Worm (Caenorhabditis elegans): ENCODE data around the gene F28G4.4.
A peak's percentile ranks its signal among the peaks of the same experiment; 100 is the strongest.

The F28G4.4 gene

DNA sequence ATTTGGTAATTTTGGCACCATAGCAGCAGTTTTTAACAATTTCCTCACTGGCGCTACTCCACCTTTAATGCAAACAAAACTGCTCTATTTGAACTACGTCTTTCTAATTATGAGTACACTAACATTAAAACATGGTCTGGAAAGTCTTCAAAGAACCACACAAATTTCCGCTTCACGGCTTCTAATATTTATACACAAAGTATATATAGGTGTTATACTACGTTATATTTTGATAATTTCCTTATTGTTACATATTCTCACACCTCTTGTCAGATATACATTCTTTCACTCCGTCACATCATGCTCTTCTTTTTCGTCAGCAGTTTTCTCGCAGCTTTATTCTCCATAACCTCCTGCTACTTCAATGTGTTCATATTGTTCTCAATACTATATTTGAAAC is 14.6 kb upstream of the F28G4.4 start, which contains the start of gene srbc-82:
Gene srbc-82 (plus strand): TSS at position 301 of the 400 bp plus-strand sequence.
- TF ChIP-seq nhr-23 (tag; optimal IDR thresholded peaks at IDR 0.05) (no peak), ceh-28 (tag; optimal IDR thresholded peaks at IDR 0.05) (no peak)

DNA sequence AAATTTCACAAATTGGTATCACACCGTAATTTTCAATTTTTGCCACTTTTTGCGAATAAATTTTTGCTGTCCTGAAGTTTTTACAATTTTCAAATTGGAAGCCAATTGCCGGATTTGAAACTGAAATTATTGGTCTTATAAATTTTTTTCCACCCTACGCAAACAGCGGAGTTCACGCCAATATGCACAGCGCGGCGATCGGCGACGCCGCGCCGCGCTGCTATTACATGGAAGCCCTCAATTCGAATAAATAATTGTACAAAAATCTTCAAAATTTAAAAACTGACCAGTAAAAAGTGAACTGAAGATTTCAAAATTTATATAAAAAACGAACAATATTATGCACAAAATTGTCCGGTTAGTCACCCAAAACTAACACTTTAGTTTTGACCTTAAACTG is 14.1 kb upstream of the F28G4.4 start:
- TF ChIP-seq fos-1 (tag; optimal IDR thresholded peaks at IDR 0.05) (no peak), hmg-11 (tag; optimal IDR thresholded peaks at IDR 0.05) (no peak), jun-1 (tag; optimal IDR thresholded peaks at IDR 0.05) (no peak), snpc-4 (tag; optimal IDR thresholded peaks at IDR 0.05) (no peak), egl-27 (tag; optimal IDR thresholded peaks at IDR 0.05) (no peak), ceh-82 (tag; optimal IDR thresholded peaks at IDR 0.05) (no peak)

DNA sequence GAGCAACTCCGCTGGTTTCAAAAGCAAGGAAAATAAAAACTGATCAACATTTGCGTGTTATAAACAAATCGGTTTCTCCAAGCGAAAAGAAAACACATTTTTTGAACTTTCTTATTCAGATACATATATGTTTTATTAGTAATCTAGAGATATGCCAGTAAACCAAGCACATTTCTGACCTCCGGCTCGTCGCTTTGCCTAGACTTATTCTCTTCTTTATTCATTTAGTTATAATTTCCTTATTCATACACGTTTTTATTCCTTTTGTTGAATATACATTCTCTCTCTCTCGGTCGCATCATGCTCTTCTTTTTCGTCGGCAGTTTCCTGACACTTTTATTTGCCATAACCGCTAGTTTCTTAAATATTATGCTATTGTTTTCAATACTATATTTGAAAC is 13.0 kb upstream of the F28G4.4 start, which contains the start of gene srbc-84:
Gene srbc-84 (plus strand): TSS at position 301 of the 400 bp plus-strand sequence.
- TF ChIP-seq tbx-2 (tag; optimal IDR thresholded peaks at IDR 0.05): no peak

DNA sequence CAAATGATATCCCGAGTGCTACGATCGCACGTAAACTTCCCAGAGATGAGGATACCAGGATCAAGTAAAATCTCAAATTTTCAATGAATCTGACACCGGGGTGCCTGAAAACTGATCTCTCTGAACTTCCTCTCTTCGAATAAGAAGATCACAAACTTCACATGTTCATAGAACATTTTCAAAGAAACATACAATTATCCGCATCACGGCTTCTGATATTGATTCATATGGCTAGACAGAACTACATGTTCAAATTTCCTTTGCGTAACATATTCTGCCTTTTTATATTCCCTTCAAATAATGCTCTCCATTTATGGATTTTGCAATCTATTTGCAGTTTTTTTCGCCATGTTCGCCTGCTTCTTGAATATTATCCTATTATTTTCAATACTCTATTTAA is 11.4 kb upstream of the F28G4.4 start, which contains the start of gene srbc-83:
Gene srbc-83 (plus strand): TSS at position 301 of the 400 bp plus-strand sequence.
- TF ChIP-seq elt-3 (tag; optimal IDR thresholded peaks at IDR 0.05) (no peak), egl-27 (tag; optimal IDR thresholded peaks at IDR 0.05) (no peak), lin-15B (tag; optimal IDR thresholded peaks at IDR 0.05) (no peak), elt-1 (tag; optimal IDR thresholded peaks at IDR 0.05) (no peak), nhr-11 (tag; optimal IDR thresholded peaks at IDR 0.05) (no peak)

DNA sequence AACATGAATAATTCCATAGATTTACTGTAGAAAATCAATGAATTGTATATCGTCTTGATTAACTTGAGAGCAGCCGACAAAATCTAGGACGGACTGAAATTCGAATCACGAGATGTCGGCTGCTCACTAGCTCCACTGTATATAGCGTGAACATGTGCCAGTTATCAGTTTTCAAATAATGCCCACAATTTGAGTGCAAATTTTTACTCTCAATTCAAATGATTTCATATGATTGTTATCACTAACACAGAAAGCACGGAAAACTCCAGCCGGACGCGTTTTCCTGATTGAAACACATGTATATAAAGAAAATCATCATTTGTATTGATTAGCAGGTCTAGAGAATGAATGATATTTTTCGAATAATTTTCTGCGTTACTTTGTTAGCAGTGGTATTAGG is 6.7 kb upstream of the F28G4.4 start, which contains the start of gene oac-5:
Gene oac-5 (plus strand): TSS at position 301 of the 400 bp plus-strand sequence.
- no peak for TF ChIP-seq fos-1 (tag; optimal IDR thresholded peaks at IDR 0.05)
- TF ChIP-seq nhr-25 (tag; optimal IDR thresholded peaks at IDR 0.05): no peak
- TF ChIP-seq elt-2 (tag; optimal IDR thresholded peaks at IDR 0.05): peak; percentile 42
- TF ChIP-seq skn-1 (tag; optimal IDR thresholded peaks at IDR 0.05): no peak
- no peak for TF ChIP-seq ceh-16 (tag; optimal IDR thresholded peaks at IDR 0.05)
- no peak for TF ChIP-seq nhr-237 (tag; optimal IDR thresholded peaks at IDR 0.05)
- no peak for TF ChIP-seq pha-4 (tag; optimal IDR thresholded peaks at IDR 0.05)
- TF ChIP-seq pqm-1 (tag; optimal IDR thresholded peaks at IDR 0.05): peak; percentile 12
- TF ChIP-seq lin-39 (tag; optimal IDR thresholded peaks at IDR 0.05): no peak
- no peak for TF ChIP-seq lsy-12 (tag; optimal IDR thresholded peaks at IDR 0.05)

DNA sequence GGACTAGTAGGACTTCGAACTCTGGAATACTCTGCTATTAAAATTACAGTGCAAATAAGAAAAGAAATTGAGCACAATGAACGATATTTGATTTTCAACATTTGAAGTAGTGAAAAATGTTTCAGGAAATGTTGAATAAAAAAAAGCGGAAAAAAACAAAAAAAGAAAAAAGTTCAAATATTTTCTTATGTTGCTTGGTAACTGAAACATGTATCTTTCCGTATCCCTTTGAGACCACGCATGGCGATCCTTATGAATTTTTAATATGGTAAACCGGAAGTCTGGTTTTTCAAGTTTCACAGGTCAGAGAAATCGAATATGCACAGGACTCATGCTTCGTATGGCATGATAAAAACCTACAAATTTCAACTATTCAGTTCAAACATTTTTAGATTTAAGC is 1.9 kb upstream of the F28G4.4 start, which contains the start of gene F28G4.3:
Gene F28G4.3 (minus strand): TSS at position 101 of the 400 bp plus-strand sequence.
- no peak for TF ChIP-seq egl-27 (tag; optimal IDR thresholded peaks at IDR 0.05)
- TF ChIP-seq eor-1 (tag; optimal IDR thresholded peaks at IDR 0.05): no peak
- TF ChIP-seq ama-1 (optimal IDR thresholded peaks at IDR 0.05): no peak
- no peak for TF ChIP-seq nhr-11 (tag; optimal IDR thresholded peaks at IDR 0.05)
- TF ChIP-seq sea-2 (GFP tag; optimal IDR thresholded peaks at IDR 0.05): no peak
- TF ChIP-seq fkh-10 (GFP tag; optimal IDR thresholded peaks at IDR 0.05): no peak
- TF ChIP-seq lin-39 (tag; optimal IDR thresholded peaks at IDR 0.05): no peak
- no peak for TF ChIP-seq ceh-82 (tag; optimal IDR thresholded peaks at IDR 0.05)

DNA sequence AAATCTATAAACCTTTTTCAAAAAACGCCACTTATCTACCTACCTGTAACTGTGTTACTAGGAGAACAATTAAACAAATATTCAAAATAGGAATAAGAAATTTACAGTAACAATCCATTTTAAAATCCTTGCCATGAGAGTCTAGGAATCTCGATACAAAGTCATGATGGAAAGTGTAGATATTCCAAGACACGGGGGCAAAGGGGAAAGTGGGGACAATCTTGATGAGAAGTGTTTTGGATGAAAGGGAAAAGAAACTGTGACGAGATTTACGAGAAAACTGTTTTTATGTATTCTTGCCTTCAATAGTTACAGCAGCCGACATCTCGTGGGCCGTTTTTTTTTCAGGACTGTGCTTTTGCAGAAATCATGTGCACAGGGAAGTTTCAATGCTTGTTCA is 3.5 kb downstream of the F28G4.4 start, which contains the start of gene F28G4.2:
Gene F28G4.2 (minus strand): TSS at position 175 of the 400 bp plus-strand sequence.
- no peak for TF ChIP-seq nhr-28 (tag; optimal IDR thresholded peaks at IDR 0.05)
- TF ChIP-seq lin-15B (tag; optimal IDR thresholded peaks at IDR 0.05): no peak
- no peak for TF ChIP-seq fkh-10 (GFP tag; optimal IDR thresholded peaks at IDR 0.05)
- no peak for TF ChIP-seq jun-1 (tag; optimal IDR thresholded peaks at IDR 0.05)
- no peak for TF ChIP-seq mml-1 (tag; optimal IDR thresholded peaks at IDR 0.05)
- TF ChIP-seq fos-1 (tag; optimal IDR thresholded peaks at IDR 0.05): no peak
- no peak for TF ChIP-seq ceh-82 (tag; optimal IDR thresholded peaks at IDR 0.05)
- TF ChIP-seq nhr-43 (tag; optimal IDR thresholded peaks at IDR 0.05; ENCODE audit: poor library complexity, severe bottlenecking): no peak
- no peak for TF ChIP-seq hmg-11 (tag; optimal IDR thresholded peaks at IDR 0.05)
- TF ChIP-seq unc-62 (GFP tag; optimal IDR thresholded peaks at IDR 0.05): no peak
- no peak for TF ChIP-seq ama-1 (optimal IDR thresholded peaks at IDR 0.05)
- no peak for TF ChIP-seq ceh-16 (tag; optimal IDR thresholded peaks at IDR 0.05)
- no peak for TF ChIP-seq nhr-77 (tag; optimal IDR thresholded peaks at IDR 0.05)
- TF ChIP-seq tbx-2 (tag; optimal IDR thresholded peaks at IDR 0.05): no peak
